Fruit fly (Drosophila melanogaster) ovary, adult (tissue): ENCODE data around the gene Brms1.

ENCODE experiments used
- CG17801 ChIP-seq: fragments of 200-800 bp; optimal IDR thresholded peaks from 2 replicates; lab custom pipeline; 2019; ENCODE audit warnings: missing biosample characterization, mild to moderate bottlenecking, missing genetic modification characterization, moderate library complexity; ENCODE audit not compliant: partially characterized antibody

The Brms1 gene

DNA sequence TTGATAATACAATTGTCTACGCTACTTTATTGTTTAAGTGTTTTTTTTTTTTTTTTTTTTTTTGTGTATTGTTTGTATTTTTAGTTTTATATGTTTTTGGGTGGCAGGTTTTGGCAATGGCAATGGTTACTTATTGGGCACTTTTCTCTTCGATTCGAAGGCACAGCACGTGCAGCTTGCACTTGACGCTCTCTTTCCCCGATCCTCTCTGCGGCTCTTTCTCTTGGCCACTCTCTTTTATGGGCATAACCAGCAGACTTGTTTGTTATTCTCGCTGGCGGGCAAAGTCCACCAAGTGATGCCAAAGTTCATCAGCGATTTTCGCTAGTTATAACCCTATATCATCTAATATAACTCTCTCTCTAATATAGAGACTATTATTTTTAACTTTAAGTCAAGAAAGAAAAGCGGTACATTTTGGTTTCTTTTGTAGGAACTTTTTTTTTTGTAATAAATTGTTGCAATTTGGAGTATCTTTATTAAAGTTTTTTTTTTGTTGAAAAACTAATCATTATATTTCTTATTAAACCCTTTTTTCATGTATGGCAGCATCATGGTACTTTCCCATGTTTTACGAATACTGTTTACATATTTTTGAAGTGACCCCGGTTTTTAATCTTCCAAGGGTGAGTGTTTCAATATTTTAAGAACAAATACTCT lies 19.1 kb downstream of the Brms1 start:
- no peak for TF ChIP-seq CG17801 (GFP tag; lab: Kevin White, UChicago)

- TF ChIP-seq CG17801 (GFP tag; lab: Kevin White, UChicago), result no peak
These were observed 20.3 kb downstream of the Brms1 start for dm6 chrX:12889075-12889474.

DNA sequence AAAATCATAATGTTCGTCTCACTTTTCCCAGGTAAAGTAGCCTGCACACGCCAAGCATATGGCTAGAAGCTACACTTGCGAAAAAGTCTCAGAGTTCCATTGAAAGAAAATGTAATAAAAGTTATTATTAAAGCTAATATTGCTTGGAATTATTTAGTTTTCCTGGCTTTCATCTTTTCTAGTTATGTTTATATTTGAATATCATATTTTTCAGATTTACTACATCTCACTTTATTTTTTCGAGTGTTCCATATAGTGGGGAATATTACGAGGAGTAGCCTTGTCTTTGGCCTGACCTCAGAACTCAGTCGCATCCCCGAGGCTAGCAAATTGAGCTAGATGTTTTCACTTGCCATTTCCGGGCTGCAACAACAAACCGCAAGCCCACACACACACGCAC lies 21.9 kb downstream of the Brms1 start:
- TF ChIP-seq CG17801 (GFP tag; lab: Kevin White, UChicago), result no peak

- TF ChIP-seq CG17801 (GFP tag; lab: Kevin White, UChicago), result no peak
These were observed 22.9 kb downstream of the Brms1 start for dm6 chrX:12886543-12886942.

DNA sequence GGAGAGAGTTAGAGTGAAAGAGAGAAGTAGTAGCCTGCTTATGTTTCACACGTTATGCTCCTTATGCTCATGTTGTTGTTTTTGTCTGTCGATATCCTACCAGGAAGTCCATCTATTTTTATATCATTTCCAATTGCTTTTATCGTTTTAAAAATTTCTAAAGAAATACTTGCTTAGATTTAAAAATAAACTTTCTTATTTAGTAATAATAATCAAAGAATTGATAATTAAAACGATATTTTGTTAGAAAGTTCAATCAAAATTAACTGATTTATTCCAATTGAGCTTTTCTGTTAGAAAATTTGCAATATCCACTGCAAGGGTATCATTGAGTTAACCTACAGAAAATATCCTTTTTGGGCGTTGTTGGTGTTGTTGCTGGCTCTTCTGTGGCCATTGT lies 39.6 kb downstream of the Brms1 start:
- TF ChIP-seq CG17801 (GFP tag; lab: Kevin White, UChicago), result no peak

dm6 chrX:12868605-12869004 lies 40.8 kb downstream of the Brms1 start:
- TF ChIP-seq CG17801 (GFP tag; lab: Kevin White, UChicago), result no peak
